Fruit fly (Drosophila melanogaster) whole organism, embryonic: Measurements from ENCODE around the gene CG3104.
A peak's percentile ranks its signal among the peaks of the same experiment; 100 is the strongest.

ENCODE experiments used
- Antp ChIP-seq: fragments of 200-800 bp; sonication (Bioruptor generic); optimal IDR thresholded peaks from 3 replicates; lab custom pipeline; 2016; ENCODE audit warnings: missing biosample characterization, missing genetic modification characterization
- CG10366 ChIP-seq: fragments of 200-800 bp; sonication (Bioruptor generic); IDR thresholded peaks from 2 replicates; pipeline ENCODE4 v1.3.6; 2022; ENCODE audit warnings: missing biosample characterization, missing genetic modification characterization
- CG11504 ChIP-seq: fragments of 200-800 bp; sonication (Bioruptor generic); optimal IDR thresholded peaks from 3 replicates; lab custom pipeline; 2019; ENCODE audit warnings: missing biosample characterization, mild to moderate bottlenecking, missing genetic modification characterization, moderate library complexity
- CG12219 ChIP-seq: fragments of 200-800 bp; sonication (Bioruptor generic); optimal IDR thresholded peaks from 3 replicates; lab custom pipeline; 2018; ENCODE audit warnings: missing biosample characterization, mild to moderate bottlenecking, missing genetic modification characterization
- CG13424 ChIP-seq: fragments of 200-800 bp; sonication (Bioruptor generic); optimal IDR thresholded peaks from 2 replicates; lab custom pipeline; 2019; ENCODE audit warnings: missing biosample characterization, mild to moderate bottlenecking, missing genetic modification characterization, moderate library complexity
- CG14965 ChIP-seq: fragments of 200-800 bp; sonication (Bioruptor generic); optimal IDR thresholded peaks from 2 replicates; lab custom pipeline; 2016; ENCODE audit warnings: missing biosample characterization, missing genetic modification characterization, borderline replicate concordance
- CG17186 ChIP-seq: fragments of 200-800 bp; sonication (Bioruptor generic); optimal IDR thresholded peaks from 3 replicates; lab custom pipeline; 2017; ENCODE audit warnings: missing biosample characterization, missing genetic modification reagents, missing genetic modification characterization
- CG17385 ChIP-seq: fragments of 200-800 bp; sonication (Bioruptor generic); optimal IDR thresholded peaks from 3 replicates; lab custom pipeline; 2018; ENCODE audit warnings: missing biosample characterization, mild to moderate bottlenecking, missing genetic modification characterization
- CG17802 ChIP-seq: fragments of 200-800 bp; sonication (Bioruptor generic); optimal IDR thresholded peaks from 2 replicates; lab custom pipeline; 2018; ENCODE audit warnings: missing biosample characterization, mild to moderate bottlenecking, missing genetic modification characterization, moderate library complexity
- CG30020 ChIP-seq: fragments of 200-800 bp; optimal IDR thresholded peaks from 2 replicates; lab custom pipeline; 2019; ENCODE audit warnings: missing biosample characterization, mild to moderate bottlenecking, missing genetic modification characterization, moderate library complexity
- CG30403 ChIP-seq: fragments of 200-800 bp; sonication (Bioruptor generic); optimal IDR thresholded peaks from 3 replicates; lab custom pipeline; 2016; ENCODE audit warnings: missing biosample characterization, missing genetic modification characterization
- CG3065 ChIP-seq: fragments of 200-800 bp; sonication (Bioruptor generic); optimal IDR thresholded peaks from 2 replicates; lab custom pipeline; 2016; ENCODE audit warnings: missing biosample characterization, missing genetic modification characterization
- CG33557 ChIP-seq: fragments of 200-800 bp; sonication (Bioruptor generic); optimal IDR thresholded peaks from 2 replicates; lab custom pipeline; 2019; ENCODE audit warnings: missing biosample characterization, mild to moderate bottlenecking, missing genetic modification characterization, moderate library complexity
- CG34224 ChIP-seq: fragments of 200-800 bp; sonication (Bioruptor generic); IDR thresholded peaks from 3 replicates; pipeline ENCODE4 v1.3.6; 2022; ENCODE audit warnings: missing biosample characterization, missing genetic modification characterization; ENCODE audit not compliant: partially characterized antibody
- CG4707 ChIP-seq: fragments of 200-800 bp; sonication (Bioruptor generic); optimal IDR thresholded peaks from 2 replicates; lab custom pipeline; 2018; ENCODE audit warnings: missing biosample characterization, mild to moderate bottlenecking, missing genetic modification characterization, moderate library complexity
- CG6175 ChIP-seq: fragments of 200-800 bp; sonication (Bioruptor generic); IDR thresholded peaks from 3 replicates; pipeline ENCODE4 v1.3.6; 2022; ENCODE audit warnings: missing biosample characterization, missing genetic modification characterization
- CG7556 ChIP-seq: fragments of 200-800 bp; sonication (Bioruptor generic); optimal IDR thresholded peaks from 2 replicates; lab custom pipeline; 2017; ENCODE audit warnings: missing biosample characterization, mild to moderate bottlenecking, missing genetic modification characterization
- CG7987 ChIP-seq: fragments of 200-800 bp; sonication (Bioruptor generic); optimal IDR thresholded peaks from 2 replicates; lab custom pipeline; 2018; ENCODE audit warnings: missing biosample characterization, mild to moderate bottlenecking, missing genetic modification characterization, moderate library complexity
- CG8924 ChIP-seq: fragments of 200-800 bp; optimal IDR thresholded peaks from 3 replicates; lab custom pipeline; 2019; ENCODE audit warnings: missing biosample characterization, mild to moderate bottlenecking, missing genetic modification characterization, moderate library complexity
- CG9817 ChIP-seq: fragments of 200-800 bp; sonication (Bioruptor generic); optimal IDR thresholded peaks from 2 replicates; lab custom pipeline; 2018; ENCODE audit warnings: missing biosample characterization, mild to moderate bottlenecking, missing genetic modification characterization, moderate library complexity
- CkIIα-i1 ChIP-seq: fragments of 200-800 bp; sonication (Bioruptor generic); IDR thresholded peaks from 2 replicates; pipeline ENCODE4 v1.3.6; 2022; ENCODE audit warnings: missing biosample characterization, missing genetic modification characterization
- Dek ChIP-seq: fragments of 200-800 bp; sonication (Bioruptor generic); optimal IDR thresholded peaks from 3 replicates; lab custom pipeline; 2019; ENCODE audit warnings: missing biosample characterization, mild to moderate bottlenecking, missing genetic modification characterization, moderate library complexity
- Dip2 ChIP-seq: fragments of 200-800 bp; sonication (Bioruptor generic); IDR thresholded peaks from 2 replicates; pipeline ENCODE4 v1.3.6; 2022; ENCODE audit warnings: missing biosample characterization, missing genetic modification characterization
- Dref ChIP-seq: fragments of 200-800 bp; sonication (Bioruptor generic); IDR thresholded peaks from 2 replicates; pipeline ENCODE4 v1.3.6; 2022; ENCODE audit warnings: missing biosample characterization, missing genetic modification characterization
- Fer2 ChIP-seq: fragments of 200-800 bp; sonication (Bioruptor generic); optimal IDR thresholded peaks from 2 replicates; lab custom pipeline; 2018; ENCODE audit warnings: missing biosample characterization, mild to moderate bottlenecking, missing genetic modification characterization, moderate library complexity
- HHEX ChIP-seq: fragments of 200-800 bp; sonication (Bioruptor generic); optimal IDR thresholded peaks from 3 replicates; lab custom pipeline; 2017; ENCODE audit warnings: missing biosample characterization, mild to moderate bottlenecking, missing genetic modification characterization, missing genetic modification reagents
- NC2α ChIP-seq: fragments of 200-800 bp; sonication (Bioruptor generic); optimal IDR thresholded peaks from 2 replicates; lab custom pipeline; 2016; ENCODE audit warnings: missing biosample characterization, missing genetic modification characterization
- Pdp1 ChIP-seq, 2 experiments: fragments of 200-800 bp; sonication (Bioruptor generic); optimal IDR thresholded peaks; 3 replicates each; lab custom pipeline; 2016; ENCODE audit warnings: missing biosample characterization in 2 of 2, missing genetic modification characterization in 2 of 2, mild to moderate bottlenecking in 1 of 2, moderate library complexity in 1 of 2
- Ravus ChIP-seq: fragments of 200-800 bp; sonication (Bioruptor generic); IDR thresholded peaks from 2 replicates; pipeline ENCODE4 v1.3.6; 2022; ENCODE audit warnings: missing biosample characterization, missing genetic modification characterization
- Ssrp ChIP-seq: fragments of 200-800 bp; sonication (Bioruptor generic); optimal IDR thresholded peaks from 2 replicates; lab custom pipeline; 2018; ENCODE audit warnings: missing biosample characterization, mild to moderate bottlenecking, missing genetic modification characterization, moderate library complexity
- Stat92E ChIP-seq, 3 experiments: fragments of >200 bp in 2 of 3; fragments of 200-800 bp in 1 of 3; sonication (Bioruptor generic) in 1 of 3; optimal IDR thresholded peaks; 2 replicates each; lab custom pipeline; 2017 to 2019; ENCODE audit warnings: missing biosample characterization in 3 of 3, missing genetic modification characterization in 3 of 3, mild to moderate bottlenecking in 1 of 3, moderate library complexity in 1 of 3
- ab ChIP-seq: fragments of 200-800 bp; sonication (Bioruptor generic); optimal IDR thresholded peaks from 2 replicates; lab custom pipeline; 2016; ENCODE audit warnings: missing biosample characterization, missing genetic modification characterization
- abd-A ChIP-seq: fragments of 200-800 bp; sonication (Bioruptor generic); optimal IDR thresholded peaks from 3 replicates; lab custom pipeline; 2019; ENCODE audit warnings: missing biosample characterization, mild to moderate bottlenecking, missing genetic modification characterization, moderate library complexity
- az2 ChIP-seq: fragments of 200-800 bp; sonication (Bioruptor generic); optimal IDR thresholded peaks from 3 replicates; lab custom pipeline; 2016; ENCODE audit warnings: missing biosample characterization, missing genetic modification characterization
- disco-r ChIP-seq: fragments of 200-800 bp; sonication (Bioruptor generic); optimal IDR thresholded peaks from 2 replicates; lab custom pipeline; 2016; ENCODE audit warnings: missing biosample characterization, missing genetic modification characterization
- esg ChIP-seq: fragments of 200-800 bp; sonication (Bioruptor generic); conservative IDR thresholded peaks from 2 replicates; pipeline ENCODE4 v1.3.6; 2022; ENCODE audit warnings: missing biosample characterization, missing genetic modification characterization
- fu2 ChIP-seq: fragments of 200-800 bp; sonication (Bioruptor generic); optimal IDR thresholded peaks from 2 replicates; lab custom pipeline; 2016; ENCODE audit warnings: missing biosample characterization, missing genetic modification characterization
- lbe ChIP-seq: fragments of 200-800 bp; sonication (Bioruptor generic); optimal IDR thresholded peaks from 2 replicates; lab custom pipeline; 2016; ENCODE audit warnings: missing biosample characterization, mild to moderate bottlenecking, missing genetic modification characterization
- lilli ChIP-seq: fragments of 200-800 bp; sonication (Bioruptor generic); optimal IDR thresholded peaks from 3 replicates; lab custom pipeline; 2016; ENCODE audit warnings: missing biosample characterization, missing genetic modification characterization
- oc ChIP-seq: fragments of 200-800 bp; sonication (Bioruptor generic); optimal IDR thresholded peaks from 2 replicates; lab custom pipeline; 2018; ENCODE audit warnings: missing biosample characterization, mild to moderate bottlenecking, missing genetic modification characterization, moderate library complexity
- onecut ChIP-seq: fragments of 200-800 bp; sonication (Bioruptor generic); IDR thresholded peaks from 2 replicates; pipeline ENCODE4 v1.3.6; 2022; ENCODE audit warnings: missing biosample characterization, missing genetic modification characterization
- otp ChIP-seq: fragments of 200-800 bp; sonication (Bioruptor generic); IDR thresholded peaks from 3 replicates; pipeline ENCODE4, ENCODE4 v1.3.6; 2022; ENCODE audit warnings: missing biosample characterization, missing genetic modification characterization
- peb ChIP-seq: fragments of 200-800 bp; sonication (Bioruptor generic); IDR thresholded peaks from 2 replicates; pipeline ENCODE4 v1.3.6; 2022; ENCODE audit warnings: missing biosample characterization, missing genetic modification characterization
- pum ChIP-seq: fragments of 200-800 bp; sonication (Bioruptor generic); optimal IDR thresholded peaks from 2 replicates; lab custom pipeline; 2016; ENCODE audit warnings: missing biosample characterization, missing genetic modification characterization
- repo ChIP-seq: fragments of 200-800 bp; sonication (Bioruptor generic); optimal IDR thresholded peaks from 2 replicates; lab custom pipeline; 2016; ENCODE audit warnings: missing biosample characterization, missing genetic modification characterization
- row ChIP-seq: fragments of 200-800 bp; sonication (Bioruptor generic); IDR thresholded peaks from 3 replicates; pipeline ENCODE4 v1.3.6; 2022; ENCODE audit warnings: missing biosample characterization, missing genetic modification characterization
- sens-2 ChIP-seq: fragments of 200-800 bp; sonication (Bioruptor generic); IDR thresholded peaks from 2 replicates; pipeline ENCODE4 v1.3.6; 2022; ENCODE audit warnings: missing biosample characterization, missing genetic modification characterization
- ssp ChIP-seq: fragments of 200-800 bp; sonication (Bioruptor generic); IDR thresholded peaks from 2 replicates; pipeline ENCODE4 v1.3.6; 2022; ENCODE audit warnings: missing biosample characterization, missing genetic modification characterization
- tna ChIP-seq: fragments of 200-800 bp; sonication (Bioruptor generic); IDR thresholded peaks from 2 replicates; pipeline ENCODE4 v1.3.6; 2022; ENCODE audit warnings: missing biosample characterization, missing genetic modification characterization; ENCODE audit not compliant: partially characterized antibody
- zen2 ChIP-seq: fragments of 200-800 bp; sonication (Bioruptor generic); IDR thresholded peaks from 3 replicates; pipeline ENCODE4 v1.3.6; 2022; ENCODE audit warnings: missing biosample characterization, missing genetic modification characterization; ENCODE audit not compliant: partially characterized antibody

The CG3104 gene

DNA sequence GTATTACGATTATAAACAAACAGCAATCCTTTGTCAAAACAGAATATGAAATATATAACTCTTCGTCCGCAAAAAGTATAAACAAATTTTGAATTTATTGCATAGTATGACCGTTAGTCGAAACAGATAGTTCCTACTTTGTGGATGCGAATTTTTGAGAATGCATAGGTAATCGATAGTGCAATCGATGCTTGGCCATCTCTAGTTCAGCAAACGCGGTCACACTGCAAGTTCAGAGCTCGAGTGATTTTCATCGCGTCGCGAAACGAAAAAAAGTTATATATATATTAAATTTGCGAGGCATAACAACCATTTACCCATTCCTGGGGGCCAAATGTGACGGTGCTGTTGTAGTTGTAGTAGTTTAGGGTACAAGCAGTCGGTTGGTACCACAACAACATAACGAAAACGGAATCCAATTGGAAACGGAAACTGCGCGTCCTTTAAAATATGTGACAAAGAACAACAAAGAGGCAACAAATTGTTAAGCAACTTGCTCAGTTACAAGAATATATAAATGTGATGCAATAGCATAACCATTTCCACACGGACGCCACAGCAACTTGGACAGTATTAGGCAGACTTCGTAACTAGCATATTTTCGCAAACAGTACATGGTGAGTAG, 1.5 kb upstream of the CG3104 start, which contains the start of gene CG2991 (continued):
- peak; percentile 49 for TF ChIP-seq lilli
- TF ChIP-seq row (GFP tag; lab: Robert Waterston, UW): peak; percentile 60; the same call in 2 of the 3 replicates
- no peak for TF ChIP-seq Antp (GFP tag; lab: Kevin White, UChicago)
- TF ChIP-seq CG14965: no peak
- no peak for TF ChIP-seq otp (GFP tag; lab: Robert Waterston, UW)
- peak; percentile 94 for TF ChIP-seq Dref (GFP tag; lab: Robert Waterston, UW)
- TF ChIP-seq CG13424 (tag; lab: Kevin White, UChicago): peak; percentile 11
- TF ChIP-seq esg (GFP tag; lab: Robert Waterston, UW): no peak
- TF ChIP-seq Pdp1 (GFP tag; optimal IDR thresholded peaks at IDR 0.05; lab: Kevin White, UChicago): peak; percentile 16 to 55
- TF ChIP-seq onecut (GFP tag; lab: Robert Waterston, UW): no peak
- no peak for TF ChIP-seq CG4707 (GFP tag; lab: Kevin White, UChicago)
- no peak for TF ChIP-seq fu2 (GFP tag; lab: Kevin White, UChicago)
- TF ChIP-seq CG30403 (GFP tag; lab: Kevin White, UChicago): no peak
- TF ChIP-seq az2: no peak
- TF ChIP-seq zen2 (GFP tag; lab: Robert Waterston, UW): peak; percentile 70; the same call in 1 of the 3 replicates
- TF ChIP-seq abd-A: peak; percentile 69
- TF ChIP-seq CG33557: no peak
- TF ChIP-seq CG9817 (tag; lab: Kevin White, UChicago): peak; percentile 8
- no peak for TF ChIP-seq CG3065
- TF ChIP-seq Fer2 (tag; lab: Kevin White, UChicago): no peak
- TF ChIP-seq lbe (GFP tag; lab: Kevin White, UChicago): peak; percentile 55
- peak; percentile 24 for TF ChIP-seq CG17385
- TF ChIP-seq NC2α: no peak
- TF ChIP-seq ssp (GFP tag; lab: Robert Waterston, UW): peak; percentile 65
- no peak for TF ChIP-seq repo (GFP tag; lab: Kevin White, UChicago)
- no peak for TF ChIP-seq sens-2 (GFP tag; lab: Robert Waterston, UW)
- TF ChIP-seq oc: no peak
- no peak for TF ChIP-seq HHEX (GFP tag; lab: Kevin White, UChicago)
- TF ChIP-seq pum (GFP tag; lab: Kevin White, UChicago): no peak
- TF ChIP-seq Stat92E (GFP tag; optimal IDR thresholded peaks at IDR 0.05; lab: Kevin White, UChicago): peak in 1 of 3 experiments; percentile 38
- TF ChIP-seq CG17802 (tag; lab: Kevin White, UChicago): no peak
- TF ChIP-seq CG17186 (GFP tag; lab: Kevin White, UChicago): no peak
- no peak for TF ChIP-seq CG7556
- no peak for TF ChIP-seq CG6175
- peak; percentile 61 for TF ChIP-seq Dek (tag; lab: Kevin White, UChicago)
- TF ChIP-seq CkIIα-i1 (GFP tag; lab: Robert Waterston, UW): no peak
- peak; percentile 81 for TF ChIP-seq CG34224 (GFP tag; lab: Robert Waterston, UW)
- no peak for TF ChIP-seq CG10366 (GFP tag; lab: Robert Waterston, UW)
- no peak; the same call in none of the 2 replicates for TF ChIP-seq tna
- no peak for TF ChIP-seq Dip2 (GFP tag; lab: Robert Waterston, UW)
- TF ChIP-seq CG11504 (tag; lab: Kevin White, UChicago): peak; percentile 43
- TF ChIP-seq peb (GFP tag; lab: Robert Waterston, UW): no peak
- TF ChIP-seq disco-r (GFP tag; lab: Kevin White, UChicago): no peak
- TF ChIP-seq Ravus: no peak
- TF ChIP-seq ab (GFP tag; lab: Kevin White, UChicago): no peak
- TF ChIP-seq CG12219 (GFP tag; lab: Kevin White, UChicago): no peak
- TF ChIP-seq CG8924 (tag; lab: Kevin White, UChicago): peak; percentile 77
- peak; percentile 77 for TF ChIP-seq CG30020 (tag; lab: Kevin White, UChicago)
- peak; percentile 36 for TF ChIP-seq CG7987 (GFP tag; lab: Kevin White, UChicago)
- TF ChIP-seq Ssrp (tag; lab: Kevin White, UChicago): no peak
